Fruit fly (Drosophila melanogaster) whole organism, embryonic: ENCODE measurements around the gene smash.
A peak's percentile ranks its signal among the peaks of the same experiment; 100 is the strongest.

Experiments used
- ATbp ChIP-seq: fragments of 200-800 bp; sonication (Bioruptor generic); optimal IDR thresholded peaks from 2 replicates; lab custom pipeline; 2017; ENCODE audit warnings: missing biosample characterization, mild to moderate bottlenecking, missing genetic modification characterization, missing genetic modification reagents
- CG10462 ChIP-seq: fragments of 200-800 bp; sonication (Bioruptor generic); optimal IDR thresholded peaks from 2 replicates; lab custom pipeline; 2016; ENCODE audit warnings: missing biosample characterization, missing genetic modification characterization
- CG11247 ChIP-seq: fragments of 200-800 bp; sonication (Bioruptor generic); IDR thresholded peaks from 2 replicates; pipeline ENCODE4 v1.3.6; 2022; ENCODE audit warnings: missing biosample characterization, missing genetic modification characterization
- CG14014 ChIP-seq: fragments of 200-800 bp; sonication (Bioruptor generic); IDR thresholded peaks from 2 replicates; pipeline ENCODE4 v1.3.6; 2022; ENCODE audit warnings: missing biosample characterization, missing genetic modification characterization
- CG15073 ChIP-seq: fragments of 200-800 bp; sonication (Bioruptor generic); optimal IDR thresholded peaks from 2 replicates; lab custom pipeline; 2016; ENCODE audit warnings: missing biosample characterization, missing genetic modification characterization
- CG17385 ChIP-seq: fragments of 200-800 bp; sonication (Bioruptor generic); optimal IDR thresholded peaks from 3 replicates; lab custom pipeline; 2018; ENCODE audit warnings: missing biosample characterization, mild to moderate bottlenecking, missing genetic modification characterization
- CG18599 ChIP-seq: fragments of 200-800 bp; sonication (Bioruptor generic); optimal IDR thresholded peaks from 3 replicates; lab custom pipeline; 2017; ENCODE audit warnings: missing biosample characterization, missing genetic modification characterization, mild to moderate bottlenecking, moderate library complexity, missing genetic modification reagents
- CG3726 ChIP-seq: fragments of 200-800 bp; sonication (Bioruptor generic); IDR thresholded peaks from 3 replicates; pipeline ENCODE4, ENCODE4 v1.3.6; 2022; ENCODE audit warnings: missing biosample characterization, missing genetic modification characterization
- CG3847 ChIP-seq: fragments of 200-800 bp; sonication (Bioruptor generic); IDR thresholded peaks from 2 replicates; pipeline ENCODE4 v1.3.6; 2022; ENCODE audit warnings: missing biosample characterization, missing genetic modification characterization
- CG4282 ChIP-seq: fragments of 200-800 bp; sonication (Bioruptor generic); optimal IDR thresholded peaks from 2 replicates; lab custom pipeline; 2016; ENCODE audit warnings: missing biosample characterization, missing genetic modification characterization
- CG7372 ChIP-seq: fragments of 200-800 bp; sonication (Bioruptor generic); IDR thresholded peaks from 2 replicates; pipeline ENCODE4 v1.3.6; 2022; ENCODE audit warnings: missing biosample characterization, missing genetic modification characterization
- CG7928 ChIP-seq: fragments of 200-800 bp; sonication (Bioruptor generic); optimal IDR thresholded peaks from 2 replicates; lab custom pipeline; 2017; ENCODE audit warnings: missing biosample characterization, mild to moderate bottlenecking, missing genetic modification characterization
- CG7963 ChIP-seq: fragments of 200-800 bp; sonication (Bioruptor generic); IDR thresholded peaks from 3 replicates; pipeline ENCODE4 v1.3.6; 2022; ENCODE audit warnings: missing biosample characterization, missing genetic modification characterization; ENCODE audit not compliant: partially characterized antibody
- CG8478 ChIP-seq: fragments of >200 bp; optimal IDR thresholded peaks from 2 replicates; lab custom pipeline; 2018
- CG9876 ChIP-seq: fragments of 200-800 bp; sonication (Bioruptor generic); optimal IDR thresholded peaks from 2 replicates; lab custom pipeline; 2016; ENCODE audit warnings: missing biosample characterization, missing genetic modification characterization
- Doc3 ChIP-seq: fragments of 200-800 bp; sonication (Bioruptor generic); IDR thresholded peaks from 3 replicates; pipeline ENCODE4 v1.3.6; 2022; ENCODE audit warnings: missing biosample characterization, missing genetic modification characterization; ENCODE audit not compliant: partially characterized antibody
- Hr39 ChIP-seq: fragments of >200 bp; optimal IDR thresholded peaks from 2 replicates; lab custom pipeline; 2017
- Mes4 ChIP-seq: fragments of 200-800 bp; sonication (Bioruptor generic); optimal IDR thresholded peaks from 2 replicates; lab custom pipeline; 2016; ENCODE audit warnings: missing biosample characterization, missing genetic modification characterization
- Nf-YC ChIP-seq: fragments of 200-800 bp; optimal IDR thresholded peaks from 3 replicates; lab custom pipeline; 2019; ENCODE audit warnings: missing biosample characterization, mild to moderate bottlenecking, missing genetic modification characterization, moderate library complexity
- PHDP ChIP-seq: fragments of 200-800 bp; sonication (Bioruptor generic); optimal IDR thresholded peaks from 3 replicates; lab custom pipeline; 2018; ENCODE audit warnings: missing biosample characterization, mild to moderate bottlenecking, missing genetic modification characterization, moderate library complexity
- Pdp1 ChIP-seq, 2 experiments: fragments of 200-800 bp; sonication (Bioruptor generic); optimal IDR thresholded peaks; 3 replicates each; lab custom pipeline; 2016; ENCODE audit warnings: missing biosample characterization in 2 of 2, missing genetic modification characterization in 2 of 2, mild to moderate bottlenecking in 1 of 2, moderate library complexity in 1 of 2
- Six4 ChIP-seq: fragments of 200-800 bp; sonication (Bioruptor generic); optimal IDR thresholded peaks from 2 replicates; lab custom pipeline; 2016; ENCODE audit warnings: missing biosample characterization, missing genetic modification characterization
- Spps ChIP-seq: fragments of 200-800 bp; sonication (Bioruptor generic); optimal IDR thresholded peaks from 2 replicates; lab custom pipeline; 2018; ENCODE audit warnings: missing biosample characterization, mild to moderate bottlenecking, missing genetic modification characterization
- Sry-δ ChIP-seq: fragments of 200-800 bp; sonication (Bioruptor generic); optimal IDR thresholded peaks from 2 replicates; lab custom pipeline; 2016; ENCODE audit warnings: missing biosample characterization, missing genetic modification characterization
- YL-1 ChIP-seq: fragments of 200-800 bp; sonication (Bioruptor generic); optimal IDR thresholded peaks from 3 replicates; lab custom pipeline; 2017; ENCODE audit warnings: missing biosample characterization, mild to moderate bottlenecking, missing genetic modification characterization
- al ChIP-seq: fragments of 200-800 bp; sonication (Bioruptor generic); IDR thresholded peaks from 2 replicates; pipeline ENCODE4 v1.3.6; 2022; ENCODE audit warnings: missing biosample characterization, missing genetic modification characterization
- bab2 ChIP-seq: fragments of 200-800 bp; sonication (Bioruptor generic); optimal IDR thresholded peaks from 2 replicates; lab custom pipeline; 2016; ENCODE audit warnings: missing biosample characterization, missing genetic modification characterization
- br ChIP-seq: fragments of >200 bp; optimal IDR thresholded peaks from 2 replicates; lab custom pipeline; 2017
- bsh ChIP-seq, 2 experiments: fragments of 200-800 bp; sonication (Bioruptor generic); optimal IDR thresholded peaks; 2 replicates each; lab custom pipeline; 2017 to 2018; ENCODE audit warnings: mild to moderate bottlenecking in 2 of 2, missing biosample characterization in 2 of 2, missing genetic modification characterization in 2 of 2, moderate library complexity in 1 of 2
- cad ChIP-seq: fragments of >200 bp; optimal IDR thresholded peaks from 2 replicates; lab custom pipeline; 2017; ENCODE audit warnings: missing biosample characterization, missing genetic modification characterization
- cato ChIP-seq: fragments of 200-800 bp; sonication (Bioruptor generic); optimal IDR thresholded peaks from 2 replicates; lab custom pipeline; 2016; ENCODE audit warnings: missing biosample characterization, missing genetic modification characterization, borderline replicate concordance
- cg ChIP-seq: fragments of 200-800 bp; sonication (Bioruptor generic); optimal IDR thresholded peaks from 3 replicates; lab custom pipeline; 2019; ENCODE audit warnings: missing biosample characterization, mild to moderate bottlenecking, missing genetic modification characterization, moderate library complexity
- chinmo ChIP-seq: fragments of 200-800 bp; sonication (Bioruptor generic); IDR thresholded peaks from 4 replicates; pipeline ENCODE4 v1.3.6; 2022; ENCODE audit warnings: missing biosample characterization, missing genetic modification characterization; ENCODE audit not compliant: partially characterized antibody
- ci ChIP-seq: fragments of 200-800 bp; sonication (Bioruptor generic); IDR thresholded peaks from 3 replicates; pipeline ENCODE4 v1.3.6; 2022; ENCODE audit warnings: missing biosample characterization, missing genetic modification characterization
- eyg ChIP-seq: fragments of 200-800 bp; sonication (Bioruptor generic); optimal IDR thresholded peaks from 3 replicates; lab custom pipeline; 2016; ENCODE audit warnings: missing biosample characterization, missing genetic modification characterization
- ftz-f1 ChIP-seq: fragments of 200-800 bp; sonication (Bioruptor generic); optimal IDR thresholded peaks from 2 replicates; lab custom pipeline; 2016; ENCODE audit warnings: missing biosample characterization, missing genetic modification characterization
- gsb ChIP-seq: fragments of 200-800 bp; sonication (Bioruptor generic); IDR thresholded peaks from 2 replicates; pipeline ENCODE4 v1.3.6; 2022; ENCODE audit warnings: missing biosample characterization, missing genetic modification characterization
- kni ChIP-seq: fragments of 200-800 bp; sonication (Bioruptor generic); optimal IDR thresholded peaks from 3 replicates; lab custom pipeline; 2017; ENCODE audit warnings: mild to moderate bottlenecking, missing biosample characterization, missing genetic modification reagents, missing genetic modification characterization
- knrl ChIP-seq: fragments of 200-800 bp; sonication (Bioruptor generic); IDR thresholded peaks from 3 replicates; pipeline ENCODE4 v1.3.6; 2022; ENCODE audit warnings: missing biosample characterization, missing genetic modification characterization; ENCODE audit not compliant: partially characterized antibody
- lab ChIP-seq: fragments of 200-800 bp; sonication (Bioruptor generic); optimal IDR thresholded peaks from 3 replicates; lab custom pipeline; 2017; ENCODE audit warnings: missing biosample characterization, missing genetic modification characterization, mild to moderate bottlenecking, moderate library complexity, missing genetic modification reagents
- mirr ChIP-seq: fragments of 200-800 bp; sonication (Bioruptor generic); optimal IDR thresholded peaks from 3 replicates; lab custom pipeline; 2018; ENCODE audit warnings: missing biosample characterization, mild to moderate bottlenecking, missing genetic modification characterization
- odd ChIP-seq: fragments of 200-800 bp; sonication (Bioruptor generic); optimal IDR thresholded peaks from 2 replicates; lab custom pipeline; 2017; ENCODE audit warnings: missing biosample characterization, mild to moderate bottlenecking, missing genetic modification characterization
- pnt ChIP-seq: fragments of 200-800 bp; sonication (Bioruptor generic); optimal IDR thresholded peaks from 3 replicates; lab custom pipeline; 2016; ENCODE audit warnings: missing biosample characterization, missing genetic modification characterization
- psq ChIP-seq: fragments of 200-800 bp; sonication (Bioruptor generic); optimal IDR thresholded peaks from 2 replicates; lab custom pipeline; 2017; ENCODE audit warnings: missing biosample characterization, missing genetic modification characterization
- ranshi ChIP-seq: fragments of 200-800 bp; sonication (Bioruptor generic); IDR thresholded peaks from 2 replicates; pipeline ENCODE4 v1.3.6; 2022; ENCODE audit warnings: missing biosample characterization, missing genetic modification characterization
- salm ChIP-seq: fragments of 200-800 bp; sonication (Bioruptor generic); optimal IDR thresholded peaks from 2 replicates; lab custom pipeline; 2018; ENCODE audit warnings: missing biosample characterization, mild to moderate bottlenecking, missing genetic modification characterization
- sc ChIP-seq, 3 experiments: fragments of >200 bp in 2 of 3; fragments of 200-800 bp in 1 of 3; sonication (Bioruptor generic) in 1 of 3; optimal IDR thresholded peaks; 2 replicates in 2 of 3; 3 replicates in 1 of 3; lab custom pipeline; 2017; ENCODE audit warnings: mild to moderate bottlenecking in 1 of 3, missing biosample characterization in 1 of 3, missing genetic modification characterization in 1 of 3, missing genetic modification reagents in 1 of 3
- sd ChIP-seq: fragments of 200-800 bp; sonication (Bioruptor generic); optimal IDR thresholded peaks from 3 replicates; lab custom pipeline; 2018; ENCODE audit warnings: missing biosample characterization, mild to moderate bottlenecking, missing genetic modification characterization, moderate library complexity
- sr ChIP-seq: fragments of 200-800 bp; sonication (Bioruptor generic); IDR thresholded peaks from 3 replicates; pipeline ENCODE4 v1.3.6; 2022; ENCODE audit warnings: missing biosample characterization, missing genetic modification characterization
- wdn ChIP-seq: fragments of 200-800 bp; sonication (Bioruptor generic); IDR thresholded peaks from 2 replicates; pipeline ENCODE4 v1.3.6; 2022; ENCODE audit warnings: missing biosample characterization, missing genetic modification characterization
- zen2 ChIP-seq: fragments of 200-800 bp; sonication (Bioruptor generic); IDR thresholded peaks from 3 replicates; pipeline ENCODE4 v1.3.6; 2022; ENCODE audit warnings: missing biosample characterization, missing genetic modification characterization; ENCODE audit not compliant: partially characterized antibody

Gene smash

DNA sequence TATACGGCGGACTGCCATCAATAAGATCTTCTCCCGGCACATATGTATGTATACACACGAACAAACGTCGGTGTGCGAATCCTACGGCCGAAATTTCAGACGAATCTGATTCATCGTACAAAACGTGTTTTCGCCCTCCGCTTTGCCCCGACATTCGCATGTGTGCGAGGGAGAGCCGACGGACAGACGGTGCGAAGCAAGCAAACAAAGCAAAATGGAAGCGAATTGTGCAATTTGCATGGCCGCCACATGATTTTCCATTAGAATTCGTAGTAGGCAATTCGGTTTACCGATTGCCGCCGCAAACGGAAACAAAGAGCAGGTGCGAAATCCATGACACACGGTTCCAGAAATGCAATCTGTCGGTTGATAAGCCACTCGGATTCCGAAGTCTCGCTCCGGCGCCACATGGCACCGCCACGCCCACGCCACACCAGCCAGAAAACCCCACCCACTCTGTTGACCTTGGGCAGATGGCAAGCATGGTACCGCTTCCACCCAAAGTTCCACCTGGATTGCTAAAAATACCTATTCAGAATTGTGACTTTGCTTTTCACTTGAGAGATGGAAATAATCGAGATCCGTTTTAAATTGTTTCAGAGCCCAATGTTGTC lies 9.4 kb upstream of the smash start:
- TF ChIP-seq Pdp1 (GFP tag; optimal IDR thresholded peaks at IDR 0.05; lab: Kevin White, UChicago) (peak in 1 of 2 experiments; percentile 75), PHDP (no peak), Mes4 (no peak), CG10462 (GFP tag; lab: Kevin White, UChicago) (no peak), ftz-f1 (GFP tag; lab: Kevin White, UChicago) (peak; percentile 76), CG11247 (no peak), CG3847 (GFP tag; lab: Robert Waterston, UW) (no peak), cad (no peak), mirr (GFP tag; lab: Kevin White, UChicago) (peak; percentile 2), ci (GFP tag; lab: Robert Waterston, UW) (no peak), gsb (no peak), ATbp (GFP tag; lab: Kevin White, UChicago) (no peak), zen2 (GFP tag; lab: Robert Waterston, UW) (no peak), bsh (GFP tag; optimal IDR thresholded peaks at IDR 0.05; lab: Kevin White, UChicago) (no peak), chinmo (GFP tag; lab: Robert Waterston, UW) (0 out of 4 replicates have a peak, but pooled peaks have one; percentile 52), pnt (no peak), CG7372 (GFP tag; lab: Robert Waterston, UW) (no peak), CG15073 (no peak), kni (no peak), psq (GFP tag; lab: Kevin White, UChicago) (peak; percentile 88), al (no peak), cato (GFP tag; lab: Kevin White, UChicago) (no peak), cg (GFP tag; lab: Kevin White, UChicago) (no peak), CG7928 (GFP tag; lab: Kevin White, UChicago) (no peak), sc (optimal IDR thresholded peaks at IDR 0.05; lab: Kevin White, UChicago) (no peak), sc (GFP tag; optimal IDR thresholded peaks at IDR 0.05; lab: Kevin White, UChicago) (no peak), CG4282 (GFP tag; lab: Kevin White, UChicago) (no peak), wdn (GFP tag; lab: Robert Waterston, UW) (no peak), CG3726 (0 out of 3 replicates have a peak, but pooled peaks have one; percentile 49), br (no peak), salm (tag; lab: Kevin White, UChicago) (no peak), knrl (GFP tag; lab: Robert Waterston, UW) (no peak), CG8478 (lab: Kevin White, UChicago) (peak; percentile 48), Doc3 (no peak), odd (no peak), Hr39 (lab: Kevin White, UChicago) (no peak), Spps (no peak), sd (peak; percentile 4), CG7963 (GFP tag; lab: Robert Waterston, UW) (no peak), ranshi (GFP tag; lab: Robert Waterston, UW) (no peak), Sry-δ (GFP tag; lab: Kevin White, UChicago) (no peak), Nf-YC (no peak), sr (GFP tag; lab: Robert Waterston, UW) (peak; percentile 85), CG9876 (GFP tag; lab: Kevin White, UChicago) (no peak), CG17385 (no peak), bab2 (GFP tag; lab: Kevin White, UChicago) (no peak), CG18599 (GFP tag; lab: Kevin White, UChicago) (no peak), CG14014 (GFP tag; lab: Robert Waterston, UW) (no peak), YL-1 (GFP tag; lab: Kevin White, UChicago) (peak; percentile 4), eyg (no peak), lab (GFP tag; lab: Kevin White, UChicago) (no peak), Six4 (GFP tag; lab: Kevin White, UChicago) (no peak)
